Fruit fly (Drosophila melanogaster): Measurements from ENCODE around the gene RFeSP.

RFeSP gene

dm6 chr2L:1611122-1611521 is 2.8 kb downstream of the RFeSP start, which contains the start of the genes Rab3GAP1 and CG14352 (continued):
- TF ChIP-seq tna (GFP tag; IDR thresholded peaks at IDR 0.05; ENCODE audit: partially characterized antibody) (no peak), Six4 (GFP tag; optimal IDR thresholded peaks at IDR 0.05) (peak; percentile 73), NK7.1 (GFP tag; optimal IDR thresholded peaks at IDR 0.05) (peak; percentile 57), az2 (GFP tag; optimal IDR thresholded peaks at IDR 0.05) (peak; percentile 87), CG13775 (GFP tag; optimal IDR thresholded peaks at IDR 0.05) (peak; percentile 89), CG1647 (GFP tag; optimal IDR thresholded peaks at IDR 0.05) (peak; percentile 85), Mad (GFP tag; optimal IDR thresholded peaks at IDR 0.05) (peak; percentile 90), Hmr (GFP tag; optimal IDR thresholded peaks at IDR 0.05) (peak; percentile 85), ham (GFP tag; IDR thresholded peaks at IDR 0.05) (0 out of 2 replicates have a peak, but pooled peaks have one; percentile 16), CG9817 (tag; optimal IDR thresholded peaks at IDR 0.05) (peak; percentile 94), Eip74EF (GFP tag; optimal IDR thresholded peaks at IDR 0.05) (peak in 1 of 2 experiments; percentile 54), inv (GFP tag; IDR thresholded peaks at IDR 0.05; ENCODE audit: partially characterized antibody) (no peak), CG18476 (GFP tag; optimal IDR thresholded peaks at IDR 0.05) (peak; percentile 85), Hmx (GFP tag; optimal IDR thresholded peaks at IDR 0.05) (peak; percentile 68), Adf1 (GFP tag; IDR thresholded peaks at IDR 0.05) (no peak), Bteb2 (GFP tag; optimal IDR thresholded peaks at IDR 0.05) (peak; percentile 88), gro (GFP tag; optimal IDR thresholded peaks at IDR 0.05) (peak; percentile 87), sug (tag; optimal IDR thresholded peaks at IDR 0.05) (peak; percentile 91), CG12942 (GFP tag; optimal IDR thresholded peaks at IDR 0.05) (peak; percentile 85), CG30403 (GFP tag; optimal IDR thresholded peaks at IDR 0.05) (peak; percentile 94), gcm (GFP tag; optimal IDR thresholded peaks at IDR 0.05) (no peak), Fer1 (GFP tag; optimal IDR thresholded peaks at IDR 0.05) (peak; percentile 84), CG17612 (GFP tag; IDR thresholded peaks at IDR 0.05) (peak; percentile 46; the same call in 1 of the 2 replicates), CG7372 (GFP tag; IDR thresholded peaks at IDR 0.05) (peak; percentile 85), Scr (GFP tag; IDR thresholded peaks at IDR 0.05; ENCODE audit: partially characterized antibody) (peak; percentile 34; the same call in 1 of the 2 replicates), gem (tag; optimal IDR thresholded peaks at IDR 0.05) (peak; percentile 92), dm (GFP tag; optimal IDR thresholded peaks at IDR 0.05) (peak; percentile 63), Taf1 (GFP tag; IDR thresholded peaks at IDR 0.05) (peak; percentile 77), Dfd (GFP tag; optimal IDR thresholded peaks at IDR 0.05) (peak in 1 of 2 experiments; percentile 30), CG11560 (tag; IDR thresholded peaks at IDR 0.05) (peak; percentile 64), Neu2 (GFP tag; optimal IDR thresholded peaks at IDR 0.05; ENCODE audit: borderline replicate concordance) (peak; percentile 38), Ets97D (GFP tag; optimal IDR thresholded peaks at IDR 0.05) (peak; percentile 87), Chrac-16 (GFP tag; optimal IDR thresholded peaks at IDR 0.05) (peak; percentile 88), tup (GFP tag; optimal IDR thresholded peaks at IDR 0.05) (peak; percentile 86), CG10979 (tag; optimal IDR thresholded peaks at IDR 0.05) (peak; percentile 76), Opbp (GFP tag; IDR thresholded peaks at IDR 0.05; ENCODE audit: partially characterized antibody) (no peak), Oaz (GFP tag; IDR thresholded peaks at IDR 0.05) (peak; percentile 78), Asciz (GFP tag; optimal IDR thresholded peaks at IDR 0.05) (peak; percentile 57), E2f2 (GFP tag; IDR thresholded peaks at IDR 0.05) (peak; percentile 77), CG12071 (GFP tag; optimal IDR thresholded peaks at IDR 0.05) (peak; percentile 50), CG4707 (GFP tag; optimal IDR thresholded peaks at IDR 0.05) (peak; percentile 3), amos (GFP tag; IDR thresholded peaks at IDR 0.05; ENCODE audit: partially characterized antibody) (no peak), Sry-δ (GFP tag; optimal IDR thresholded peaks at IDR 0.05) (peak; percentile 64), CG30020 (tag; optimal IDR thresholded peaks at IDR 0.05) (no peak), dysf (GFP tag; IDR thresholded peaks at IDR 0.05) (peak; percentile 88), Bgb (GFP tag; IDR thresholded peaks at IDR 0.05; ENCODE audit: partially characterized antibody) (peak; percentile 19; the same call in 1 of the 2 replicates), HmgZ (tag; optimal IDR thresholded peaks at IDR 0.05) (peak; percentile 87), CG14710 (tag; optimal IDR thresholded peaks at IDR 0.05) (peak; percentile 92), ind (GFP tag; optimal IDR thresholded peaks at IDR 0.05) (peak; percentile 93), Max (GFP tag; optimal IDR thresholded peaks at IDR 0.05) (peak; percentile 85)

Data from whole organism, embryonic.